Worm (Caenorhabditis elegans): ENCODE results near the gene srh-138.
"Not testable (repeated sequence)": the region's sequence is repeated elsewhere in the genome, so short reads cannot be mapped to it uniquely, and the experiment has no call there.

Gene srh-138

ce11 chrV:16470916-16471315, at the start of gene srh-138:
Gene srh-138 (minus strand): TSS chrV:16471016.
- TF ChIP-seq grh-1 (GFP tag; IDR thresholded peaks at IDR 0.05) (no peak), fkh-10 (GFP tag; optimal IDR thresholded peaks at IDR 0.05) (no peak), lsy-2 (tag; optimal IDR thresholded peaks at IDR 0.05) (no peak), zip-4 (GFP tag; optimal IDR thresholded peaks at IDR 0.05) (no peak), efl-3 (GFP tag; optimal IDR thresholded peaks at IDR 0.05) (no peak)

- TF ChIP-seq fkh-8 (tag; optimal IDR thresholded peaks at IDR 0.05) (no peak), nhr-71 (tag; optimal IDR thresholded peaks at IDR 0.05) (no peak), lin-35 (GFP tag; optimal IDR thresholded peaks at IDR 0.05) (no peak), nhr-19 (GFP tag; conservative IDR thresholded peaks at IDR 0.05) (no peak)
Observed at ce11 chrV:16517619-16518018, 46.8 kb upstream of the srh-138 start, which contains the start of gene F36D3.4. Gene F36D3.4 (minus strand): TSS chrV:16517719.

- TF ChIP-seq ceh-90, tlp-1, unc-30 (tag; optimal IDR thresholded peaks at IDR 0.05): not testable (repeated sequence)
Observed at ce11 chrV:16515140-16515539, 44.3 kb upstream of the srh-138 start, which contains the start of gene F36D3.5. Gene F36D3.5 (minus strand): TSS chrV:16515240.

- TF ChIP-seq ceh-63 (GFP tag; optimal IDR thresholded peaks at IDR 0.05) (no peak), nhr-84 (tag; optimal IDR thresholded peaks at IDR 0.05) (no peak)
Observed at ce11 chrV:16508667-16509066, 37.9 kb upstream of the srh-138 start, which contains the start of gene srr-3. Gene srr-3 (minus strand): TSS chrV:16508767.

- TF ChIP-seq snu-23 (GFP tag; optimal IDR thresholded peaks at IDR 0.05): no peak
- TF ChIP-seq lin-14 (GFP tag; optimal IDR thresholded peaks at IDR 0.05): peak; percentile 8
Observed at ce11 chrV:16506650-16507049, 35.8 kb upstream of the srh-138 start.

ce11 chrV:16505828-16506227, 35.0 kb upstream of the srh-138 start, which contains the start of gene nhr-54:
Gene nhr-54 (minus strand): TSS chrV:16505928.
- TF ChIP-seq mab-9 (GFP tag; IDR thresholded peaks at IDR 0.05): no peak
- TF ChIP-seq nhr-47 (tag; optimal IDR thresholded peaks at IDR 0.05): no peak
- TF ChIP-seq lin-14 (GFP tag; optimal IDR thresholded peaks at IDR 0.05): no peak
- TF ChIP-seq efl-3 (GFP tag; optimal IDR thresholded peaks at IDR 0.05): no peak
- no peak for TF ChIP-seq hpl-2 (GFP tag; optimal IDR thresholded peaks at IDR 0.05)
- no peak for TF ChIP-seq swsn-7 (tag; optimal IDR thresholded peaks at IDR 0.05)
- no peak for TF ChIP-seq unc-30 (tag; optimal IDR thresholded peaks at IDR 0.05)
- TF ChIP-seq hlh-4 (tag; optimal IDR thresholded peaks at IDR 0.05): no peak

ce11 chrV:16503164-16503563, 32.3 kb upstream of the srh-138 start, which contains the start of gene F36D3.14:
Gene F36D3.14 (minus strand): TSS chrV:16503264.
- TF ChIP-seq pax-3 (tag; optimal IDR thresholded peaks at IDR 0.05): no peak
- no peak for TF ChIP-seq nhr-77 (tag; optimal IDR thresholded peaks at IDR 0.05)
- TF ChIP-seq egl-13 (tag; optimal IDR thresholded peaks at IDR 0.05): no peak
- TF ChIP-seq zip-4 (GFP tag; optimal IDR thresholded peaks at IDR 0.05): no peak
- TF ChIP-seq sptf-1 (tag; optimal IDR thresholded peaks at IDR 0.05): no peak

- TF ChIP-seq xbp-1 (tag; optimal IDR thresholded peaks at IDR 0.05): peak; percentile 39
- no peak for TF ChIP-seq lir-3 (tag; optimal IDR thresholded peaks at IDR 0.05; ENCODE audit: poor library complexity)
- no peak for TF ChIP-seq isw-1 (GFP tag; IDR thresholded peaks at IDR 0.05)
- no peak for TF ChIP-seq nhr-28 (tag; optimal IDR thresholded peaks at IDR 0.05)
- TF ChIP-seq sup-37 (GFP tag; optimal IDR thresholded peaks at IDR 0.05): no peak
- TF ChIP-seq ama-1 (optimal IDR thresholded peaks at IDR 0.05): no peak
- TF ChIP-seq dpl-1 (GFP tag; optimal IDR thresholded peaks at IDR 0.05): peak; percentile 83 to 90 (median 85)
- TF ChIP-seq nhr-12 (tag; optimal IDR thresholded peaks at IDR 0.05): no peak
- TF ChIP-seq mab-9 (GFP tag; IDR thresholded peaks at IDR 0.05): no peak
- no peak for TF ChIP-seq alr-1 (tag; optimal IDR thresholded peaks at IDR 0.05; ENCODE audit: borderline replicate concordance)
- TF ChIP-seq tlp-1 (tag; optimal IDR thresholded peaks at IDR 0.05): no peak
- TF ChIP-seq irx-1 (tag; optimal IDR thresholded peaks at IDR 0.05): no peak
- no peak for TF ChIP-seq nhr-11 (tag; optimal IDR thresholded peaks at IDR 0.05)
- TF ChIP-seq aly-2 (tag; optimal IDR thresholded peaks at IDR 0.05): no peak
- TF ChIP-seq unc-130 (tag; optimal IDR thresholded peaks at IDR 0.05): peak; percentile 59
- TF ChIP-seq ztf-4 (tag; optimal IDR thresholded peaks at IDR 0.05): no peak
- TF ChIP-seq F16B12.6 (tag; optimal IDR thresholded peaks at IDR 0.05): peak; percentile 84
Observed at ce11 chrV:16499006-16499405, 28.2 kb upstream of the srh-138 start, which contains the start of gene F36D3.1. Gene F36D3.1 (plus strand): TSS chrV:16499352.
